Worm (Caenorhabditis elegans): ENCODE measurements around the gene Y39B6A.29.

ce11 chrV:18978301-18978700 is 46.3 kb downstream of the Y39B6A.29 start:
- TF ChIP-seq ceh-9 (tag; optimal IDR thresholded peaks at IDR 0.05) (no peak), mdl-1 (tag; optimal IDR thresholded peaks at IDR 0.05) (no peak), elt-3 (tag; optimal IDR thresholded peaks at IDR 0.05) (no peak), ceh-16 (tag; optimal IDR thresholded peaks at IDR 0.05) (no peak), zag-1 (tag; optimal IDR thresholded peaks at IDR 0.05) (no peak), elt-2 (tag; optimal IDR thresholded peaks at IDR 0.05) (peak; percentile 75), lin-15B (tag; optimal IDR thresholded peaks at IDR 0.05) (no peak), nhr-11 (tag; optimal IDR thresholded peaks at IDR 0.05) (no peak), unc-39 (tag; optimal IDR thresholded peaks at IDR 0.05) (no peak), mml-1 (tag; optimal IDR thresholded peaks at IDR 0.05) (no peak), skn-1 (tag; optimal IDR thresholded peaks at IDR 0.05) (no peak)
